Worm (Caenorhabditis elegans): Measurements from ENCODE around the gene C41C4.9.

DNA sequence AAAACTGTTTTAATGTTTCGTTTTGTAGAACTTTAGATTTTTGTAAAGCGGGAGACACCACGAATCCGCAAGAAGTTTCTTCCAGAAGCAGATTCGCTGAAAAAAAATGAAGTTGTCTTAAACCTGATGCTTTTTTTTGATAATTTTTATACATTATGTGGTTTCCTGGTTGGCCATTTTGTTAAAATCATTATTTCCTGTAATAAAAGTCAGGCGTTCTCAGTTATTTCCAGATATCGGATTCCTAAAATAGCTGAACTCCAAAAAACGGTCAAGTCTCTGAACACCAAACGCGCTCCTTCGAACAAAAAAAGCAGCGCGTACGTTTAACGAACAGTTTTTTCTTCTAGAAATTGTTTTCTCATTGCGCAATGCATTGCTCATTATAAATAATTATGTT, 29.9 kb downstream of the C41C4.9 start:
- TF ChIP-seq ceh-30 (tag; optimal IDR thresholded peaks at IDR 0.05) (no peak), elt-2 (tag; optimal IDR thresholded peaks at IDR 0.05) (peak; percentile 59), ama-1 (optimal IDR thresholded peaks at IDR 0.05) (no peak), zip-5 (tag; optimal IDR thresholded peaks at IDR 0.05) (peak; percentile 92), pha-4 (tag; optimal IDR thresholded peaks at IDR 0.05) (no peak), sox-2 (GFP tag; IDR thresholded peaks at IDR 0.05) (no peak), tbx-7 (tag; optimal IDR thresholded peaks at IDR 0.05) (peak; percentile 77), ceh-22 (tag; optimal IDR thresholded peaks at IDR 0.05) (no peak), pag-3 (tag; optimal IDR thresholded peaks at IDR 0.05; ENCODE audit: borderline replicate concordance) (no peak)
